Worm (Caenorhabditis elegans): ENCODE results near the gene F11D5.6.

Gene F11D5.6

ce11 chrX:3326175-3326574, at the start of gene F11D5.6:
TSS of gene F11D5.6 (minus strand) at chrX:3326275.
- TF ChIP-seq zip-8 (tag; optimal IDR thresholded peaks at IDR 0.05) (no peak), nhr-2 (tag; optimal IDR thresholded peaks at IDR 0.05) (no peak), nhr-237 (tag; optimal IDR thresholded peaks at IDR 0.05) (no peak), ceh-83 (GFP tag; optimal IDR thresholded peaks at IDR 0.05) (no peak), nhr-12 (tag; optimal IDR thresholded peaks at IDR 0.05) (no peak), elt-3 (tag; optimal IDR thresholded peaks at IDR 0.05) (no peak), ces-1 (GFP tag; optimal IDR thresholded peaks at IDR 0.05) (no peak), mab-5 (tag; optimal IDR thresholded peaks at IDR 0.05) (no peak), pha-4 (tag; optimal IDR thresholded peaks at IDR 0.05) (no peak)

- no peak for TF ChIP-seq mls-2 (tag; optimal IDR thresholded peaks at IDR 0.05)
- TF ChIP-seq mab-5 (tag; optimal IDR thresholded peaks at IDR 0.05) = no peak
- TF ChIP-seq nhr-237 (tag; optimal IDR thresholded peaks at IDR 0.05) = no peak
- TF ChIP-seq ceh-39 (tag; optimal IDR thresholded peaks at IDR 0.05) = no peak
- no peak for TF ChIP-seq ztf-11 (tag; optimal IDR thresholded peaks at IDR 0.05)
- TF ChIP-seq nhr-28 (tag; optimal IDR thresholded peaks at IDR 0.05) = no peak
- no peak for TF ChIP-seq mep-1 (tag; optimal IDR thresholded peaks at IDR 0.05)
- no peak for TF ChIP-seq lsy-2 (tag; optimal IDR thresholded peaks at IDR 0.05)
- TF ChIP-seq unc-120 (tag; optimal IDR thresholded peaks at IDR 0.05; ENCODE audit: poor library complexity, severe bottlenecking) = no peak
- no peak for TF ChIP-seq zip-8 (tag; optimal IDR thresholded peaks at IDR 0.05)
- TF ChIP-seq blmp-1 (tag; optimal IDR thresholded peaks at IDR 0.05) = no peak
- no peak for TF ChIP-seq bed-3 (GFP tag; optimal IDR thresholded peaks at IDR 0.05)
- TF ChIP-seq drap-1 (GFP tag; optimal IDR thresholded peaks at IDR 0.05) = no peak
- no peak for TF ChIP-seq pha-4 (tag; optimal IDR thresholded peaks at IDR 0.05)
- TF ChIP-seq ceh-43 (GFP tag; optimal IDR thresholded peaks at IDR 0.05) = no peak
- no peak for TF ChIP-seq M03D4.4 (tag; optimal IDR thresholded peaks at IDR 0.05)
- TF ChIP-seq ces-1 (GFP tag; optimal IDR thresholded peaks at IDR 0.05) = no peak
- TF ChIP-seq cnd-1 (tag; optimal IDR thresholded peaks at IDR 0.05) = no peak
- no peak for TF ChIP-seq nhr-2 (tag; optimal IDR thresholded peaks at IDR 0.05)
- TF ChIP-seq flh-1 (GFP tag; optimal IDR thresholded peaks at IDR 0.05) = no peak
Measured at ce11 chrX:3375320-3375719, 49.2 kb upstream of the F11D5.6 start.

ce11 chrX:3374642-3375041, 48.6 kb upstream of the F11D5.6 start, which contains the start of gene clc-3:
TSS of gene clc-3 (minus strand) at chrX:3374742.
- TF ChIP-seq lsy-2 (tag; optimal IDR thresholded peaks at IDR 0.05) (no peak), ces-1 (GFP tag; optimal IDR thresholded peaks at IDR 0.05) (peak; percentile 18), cnd-1 (tag; optimal IDR thresholded peaks at IDR 0.05) (no peak), nhr-12 (tag; optimal IDR thresholded peaks at IDR 0.05) (no peak)

ce11 chrX:3371264-3371663, 45.2 kb upstream of the F11D5.6 start:
- TF ChIP-seq elt-1 (tag; optimal IDR thresholded peaks at IDR 0.05; ENCODE audit: borderline replicate concordance, insufficient read depth) (no peak), snpc-4 (tag; optimal IDR thresholded peaks at IDR 0.05) (no peak), hlh-1 (tag; optimal IDR thresholded peaks at IDR 0.05) (peak; percentile 49), pha-4 (tag; optimal IDR thresholded peaks at IDR 0.05) (peak; percentile 23), nhr-2 (tag; optimal IDR thresholded peaks at IDR 0.05) (no peak), ceh-83 (GFP tag; optimal IDR thresholded peaks at IDR 0.05) (peak; percentile 92), mls-2 (tag; optimal IDR thresholded peaks at IDR 0.05) (peak; percentile 94), sem-2 (GFP tag; optimal IDR thresholded peaks at IDR 0.05) (peak; percentile 81), unc-39 (tag; optimal IDR thresholded peaks at IDR 0.05) (peak; percentile 33), cnd-1 (tag; optimal IDR thresholded peaks at IDR 0.05) (peak; percentile 88), bed-3 (GFP tag; optimal IDR thresholded peaks at IDR 0.05) (peak; percentile 84), ceh-43 (GFP tag; optimal IDR thresholded peaks at IDR 0.05) (peak; percentile 85), nhr-237 (tag; optimal IDR thresholded peaks at IDR 0.05) (peak; percentile 37), ceh-39 (tag; optimal IDR thresholded peaks at IDR 0.05) (no peak), tbx-8 (GFP tag; optimal IDR thresholded peaks at IDR 0.05) (peak; percentile 44), nhr-76 (tag; optimal IDR thresholded peaks at IDR 0.05) (no peak), nhr-28 (tag; optimal IDR thresholded peaks at IDR 0.05) (no peak), M03D4.4 (tag; optimal IDR thresholded peaks at IDR 0.05) (peak; percentile 90), lin-13 (tag; optimal IDR thresholded peaks at IDR 0.05) (peak; percentile 19), elt-3 (tag; optimal IDR thresholded peaks at IDR 0.05) (no peak), ces-1 (GFP tag; optimal IDR thresholded peaks at IDR 0.05) (peak; percentile 60), mep-1 (tag; optimal IDR thresholded peaks at IDR 0.05) (peak; percentile 67), drap-1 (GFP tag; optimal IDR thresholded peaks at IDR 0.05) (peak; percentile 94), blmp-1 (tag; optimal IDR thresholded peaks at IDR 0.05) (no peak), flh-1 (GFP tag; optimal IDR thresholded peaks at IDR 0.05) (peak; percentile 71), lsy-2 (tag; optimal IDR thresholded peaks at IDR 0.05) (peak; percentile 29), unc-120 (tag; optimal IDR thresholded peaks at IDR 0.05; ENCODE audit: poor library complexity, severe bottlenecking) (peak; percentile 81), unc-62 (GFP tag; optimal IDR thresholded peaks at IDR 0.05) (peak; percentile 60), mab-5 (tag; optimal IDR thresholded peaks at IDR 0.05) (no peak), nhr-12 (tag; optimal IDR thresholded peaks at IDR 0.05) (peak; percentile 24), sptf-1 (tag; optimal IDR thresholded peaks at IDR 0.05) (peak; percentile 95), lin-32 (GFP tag; optimal IDR thresholded peaks at IDR 0.05) (peak; percentile 76), ham-2 (GFP tag; optimal IDR thresholded peaks at IDR 0.05) (peak; percentile 77), ztf-11 (tag; optimal IDR thresholded peaks at IDR 0.05) (peak; percentile 35), zip-8 (tag; optimal IDR thresholded peaks at IDR 0.05) (no peak)
